Worm (Caenorhabditis elegans): ENCODE data around the gene pie-1.

ce11 chrIII:12410304-12410703 is 16.4 kb upstream of the pie-1 start:
- TF ChIP-seq klf-2 (GFP tag; conservative IDR thresholded peaks at IDR 0.05) (no peak), T22C8.4 (GFP tag; IDR thresholded peaks at IDR 0.05) (peak; percentile 70), ref-1 (GFP tag; conservative IDR thresholded peaks at IDR 0.05) (no peak), tab-1 (GFP tag; IDR thresholded peaks at IDR 0.05) (no peak), med-1 (GFP tag; optimal IDR thresholded peaks at IDR 0.05; ENCODE audit: insufficient read depth) (no peak)
